Worm (Caenorhabditis elegans) whole organism, L1 larva: ENCODE measurements around the gene aqp-5.
A peak's percentile ranks its signal among the peaks of the same experiment; 100 is the strongest.

Source experiments
- C04F5.9 ChIP-seq: sonication (generic microtip); optimal IDR thresholded peaks from 2 replicates; lab custom pipeline; 2016; ENCODE audit warnings: missing genetic modification characterization, missing compliant biosample characterization
- C34B4.2 ChIP-seq: sonication (generic microtip); optimal IDR thresholded peaks from 2 replicates; lab custom pipeline; 2017; ENCODE audit warnings: mild to moderate bottlenecking, missing genetic modification characterization, missing compliant biosample characterization
- F16B12.6 ChIP-seq: fragments of 150-350 bp; optimal IDR thresholded peaks from 2 replicates; lab custom pipeline; 2014; ENCODE audit warnings: missing biosample characterization, missing genetic modification characterization
- Y116A8C.19 ChIP-seq: sonication (generic microtip); optimal IDR thresholded peaks from 2 replicates; lab custom pipeline; 2016; ENCODE audit warnings: missing compliant biosample characterization, missing genetic modification characterization, borderline replicate concordance
- ama-1 ChIP-seq: fragments of 150-350 bp; optimal IDR thresholded peaks from 2 replicates; lab custom pipeline; 2014
- blmp-1 ChIP-seq: fragments of 150-350 bp; optimal IDR thresholded peaks from 2 replicates; lab custom pipeline; 2014; ENCODE audit warnings: missing biosample characterization, missing genetic modification characterization
- ceh-63 ChIP-seq: fragments of 200-800 bp; sonication (Bioruptor generic); optimal IDR thresholded peaks from 2 replicates; lab custom pipeline; 2018; ENCODE audit warnings: mild to moderate bottlenecking, missing genetic modification characterization, missing compliant biosample characterization
- ces-1 ChIP-seq: fragments of 150-350 bp; optimal IDR thresholded peaks from 2 replicates; lab custom pipeline; 2014; ENCODE audit warnings: missing biosample characterization, missing genetic modification reagents, missing genetic modification characterization
- dpl-1 ChIP-seq, 3 experiments: fragments of 150-350 bp in 2 of 3; sonication (generic microtip) in 1 of 3; optimal IDR thresholded peaks; 2 replicates each; lab custom pipeline; 2014 to 2017; ENCODE audit warnings: missing biosample characterization in 3 of 3, missing genetic modification characterization in 3 of 3, missing genetic modification reagents in 3 of 3
- efl-1 ChIP-seq, 4 experiments: fragments of 150-350 bp; optimal IDR thresholded peaks in 3 of 4; peaks in 1 of 4; 1 replicate in 1 of 4; 2 replicates in 3 of 4; lab custom pipeline; 2014; ENCODE audit warnings: missing biosample characterization in 2 of 4, missing genetic modification characterization in 2 of 4, missing genetic modification reagents in 2 of 4
- elt-2 ChIP-seq: sonication (generic microtip); optimal IDR thresholded peaks from 2 replicates; lab custom pipeline; 2016; ENCODE audit warnings: missing genetic modification characterization, mild to moderate bottlenecking, inconsistent platforms, missing compliant biosample characterization, missing genetic modification reagents
- fkh-4 ChIP-seq: sonication (generic microtip); optimal IDR thresholded peaks from 2 replicates; lab custom pipeline; 2016; ENCODE audit warnings: missing compliant biosample characterization, missing genetic modification characterization, borderline replicate concordance
- fkh-8 ChIP-seq: sonication (generic microtip); optimal IDR thresholded peaks from 2 replicates; lab custom pipeline; 2016; ENCODE audit warnings: mild to moderate bottlenecking, missing genetic modification characterization, missing compliant biosample characterization
- grh-1 ChIP-seq: fragments of 200-800 bp; sonication (Bioruptor generic); IDR thresholded peaks from 2 replicates; pipeline ENCODE4 v1.3.6; 2022; ENCODE audit warnings: missing genetic modification reagents, missing genetic modification characterization, missing compliant biosample characterization
- hlh-17 ChIP-seq: fragments of 200-800 bp; sonication (Bioruptor generic); optimal IDR thresholded peaks from 2 replicates; lab custom pipeline; 2018; ENCODE audit warnings: missing genetic modification characterization, mild to moderate bottlenecking, missing compliant biosample characterization, moderate library complexity, borderline replicate concordance
- hlh-4 ChIP-seq: sonication (generic microtip); optimal IDR thresholded peaks from 2 replicates; lab custom pipeline; 2016; ENCODE audit warnings: mild to moderate bottlenecking, missing genetic modification characterization, missing compliant biosample characterization
- irx-1 ChIP-seq: sonication (generic microtip); optimal IDR thresholded peaks from 2 replicates; lab custom pipeline; 2016; ENCODE audit warnings: missing genetic modification characterization, missing compliant biosample characterization
- lin-13 ChIP-seq: fragments of 150-350 bp; optimal IDR thresholded peaks from 2 replicates; lab custom pipeline; 2014; ENCODE audit warnings: missing biosample characterization, missing genetic modification reagents, missing genetic modification characterization
- lin-14 ChIP-seq: fragments of 200-800 bp; sonication (Bioruptor generic); optimal IDR thresholded peaks from 2 replicates; lab custom pipeline; 2018; ENCODE audit warnings: mild to moderate bottlenecking, missing genetic modification characterization, moderate library complexity, missing compliant biosample characterization
- lin-15B ChIP-seq: fragments of 150-350 bp; sonication (generic microtip); optimal IDR thresholded peaks from 3 replicates; lab custom pipeline; 2014; ENCODE audit warnings: missing biosample characterization, missing genetic modification characterization
- lin-35 ChIP-seq, 2 experiments: fragments of 150-350 bp; optimal IDR thresholded peaks; 2 replicates each; lab custom pipeline; 2014; ENCODE audit warnings: missing biosample characterization in 2 of 2, missing genetic modification characterization in 2 of 2, missing genetic modification reagents in 2 of 2
- lir-3 ChIP-seq: sonication (generic microtip); optimal IDR thresholded peaks from 2 replicates; lab custom pipeline; 2016; ENCODE audit warnings: mild to moderate bottlenecking, missing genetic modification characterization, moderate library complexity, missing compliant biosample characterization; ENCODE audit not compliant: poor library complexity
- lsy-2 ChIP-seq, 2 experiments: fragments of 150-350 bp; optimal IDR thresholded peaks; 2 replicates each; lab custom pipeline; 2014; ENCODE audit warnings: missing biosample characterization in 2 of 2, missing genetic modification characterization in 2 of 2
- mab-9 ChIP-seq: fragments of 200-800 bp; sonication (Bioruptor generic); IDR thresholded peaks from 2 replicates; pipeline ENCODE4 v1.3.6; 2022; ENCODE audit warnings: missing genetic modification reagents, missing genetic modification characterization, missing compliant biosample characterization
- mdl-1 ChIP-seq, 2 experiments: fragments of 150-350 bp; optimal IDR thresholded peaks; 2 replicates each; lab custom pipeline; 2014 to 2017; ENCODE audit warnings: missing biosample characterization in 2 of 2, missing genetic modification characterization in 2 of 2, inconsistent platforms in 1 of 2
- mef-2 ChIP-seq: fragments of 150-350 bp; optimal IDR thresholded peaks from 2 replicates; lab custom pipeline; 2014; ENCODE audit warnings: missing biosample characterization, missing genetic modification characterization
- mep-1 ChIP-seq: fragments of 150-350 bp; optimal IDR thresholded peaks from 2 replicates; lab custom pipeline; 2014; ENCODE audit warnings: missing biosample characterization, missing genetic modification characterization
- nhr-12 ChIP-seq: sonication (generic microtip); optimal IDR thresholded peaks from 2 replicates; lab custom pipeline; 2017; ENCODE audit warnings: missing biosample characterization, missing genetic modification characterization
- nhr-20 ChIP-seq: sonication (generic microtip); optimal IDR thresholded peaks from 2 replicates; lab custom pipeline; 2016; ENCODE audit warnings: mild to moderate bottlenecking, missing genetic modification characterization, missing compliant biosample characterization
- nhr-71 ChIP-seq: sonication (generic microtip); optimal IDR thresholded peaks from 2 replicates; lab custom pipeline; 2016; ENCODE audit warnings: mild to moderate bottlenecking, missing genetic modification characterization, moderate library complexity, missing compliant biosample characterization
- nhr-77 ChIP-seq: fragments of 150-350 bp; optimal IDR thresholded peaks from 2 replicates; lab custom pipeline; 2014; ENCODE audit warnings: missing biosample characterization, missing genetic modification characterization
- nhr-85 ChIP-seq: sonication (generic microtip); peaks from one replicate; lab custom pipeline; 2016; ENCODE audit warnings: missing genetic modification characterization, inconsistent platforms, missing compliant biosample characterization
- pag-3 ChIP-seq: sonication (generic microtip); optimal IDR thresholded peaks from 2 replicates; lab custom pipeline; 2017; ENCODE audit warnings: missing genetic modification characterization, mild to moderate bottlenecking, missing compliant biosample characterization, antibody characterized with exemption, borderline replicate concordance; ENCODE audit not compliant: insufficient read depth
- pax-3 ChIP-seq: fragments of 200-800 bp; sonication (Bioruptor generic); optimal IDR thresholded peaks from 2 replicates; lab custom pipeline; 2018; ENCODE audit warnings: mild to moderate bottlenecking, missing genetic modification characterization, moderate library complexity, missing compliant biosample characterization
- pqm-1 ChIP-seq: sonication (generic microtip); optimal IDR thresholded peaks from 3 replicates; lab custom pipeline; 2017; ENCODE audit warnings: missing biosample characterization, missing genetic modification characterization
- rnt-1 ChIP-seq: sonication (generic microtip); optimal IDR thresholded peaks from 2 replicates; lab custom pipeline; 2016; ENCODE audit warnings: mild to moderate bottlenecking, missing genetic modification characterization, moderate library complexity, missing compliant biosample characterization
- skn-1 ChIP-seq: fragments of 150-350 bp; optimal IDR thresholded peaks from 2 replicates; lab custom pipeline; 2014; ENCODE audit warnings: missing biosample characterization, missing genetic modification characterization
- snpc-4 ChIP-seq: fragments of 150-350 bp; optimal IDR thresholded peaks from 2 replicates; lab custom pipeline; 2014; ENCODE audit warnings: missing biosample characterization, missing genetic modification characterization
- sox-4 ChIP-seq: sonication (generic microtip); optimal IDR thresholded peaks from 2 replicates; lab custom pipeline; 2016; ENCODE audit warnings: missing genetic modification characterization, missing compliant biosample characterization
- unc-130 ChIP-seq: fragments of 150-350 bp; optimal IDR thresholded peaks from 2 replicates; lab custom pipeline; 2017; ENCODE audit warnings: missing biosample characterization, missing genetic modification characterization, inconsistent platforms
- unc-62 ChIP-seq: fragments of 150-350 bp; optimal IDR thresholded peaks from 2 replicates; lab custom pipeline; 2014; ENCODE audit warnings: missing biosample characterization, missing genetic modification reagents, missing genetic modification characterization
- unc-98 ChIP-seq: fragments of 200-800 bp; sonication (Bioruptor generic); IDR thresholded peaks from 2 replicates; pipeline ENCODE4 v1.3.6; 2022; ENCODE audit warnings: missing genetic modification characterization, missing compliant biosample characterization
- ztf-4 ChIP-seq: fragments of 150-350 bp; optimal IDR thresholded peaks from 2 replicates; lab custom pipeline; 2014; ENCODE audit warnings: missing biosample characterization, missing genetic modification characterization

aqp-5 gene

ce11 chrV:10466607-10467092 lies 24.9 kb upstream of the aqp-5 start (continued):
- TF ChIP-seq pag-3, result no peak
- TF ChIP-seq lin-15B (tag; lab: Kevin White, UChicago), result peak; percentile 39
- peak; percentile 50 for TF ChIP-seq C04F5.9 (tag; lab: Kevin White, UChicago)
- no peak for TF ChIP-seq Y116A8C.19

ce11 chrV:10467104-10467503 lies 24.4 kb upstream of the aqp-5 start:
- TF ChIP-seq blmp-1 (peak; percentile 9), nhr-77 (tag; lab: Kevin White, UChicago) (no peak), pag-3 (peak; percentile 36), fkh-4 (tag; lab: Kevin White, UChicago) (no peak), nhr-85 (no peak), lsy-2 (tag; optimal IDR thresholded peaks at IDR 0.05; lab: Kevin White, UChicago) (no peak), mab-9 (GFP tag; lab: Robert Waterston, UW) (no peak), dpl-1 (GFP tag; optimal IDR thresholded peaks at IDR 0.05; lab: Kevin White, UChicago) (no peak), grh-1 (GFP tag; lab: Robert Waterston, UW) (no peak), irx-1 (tag; lab: Kevin White, UChicago) (no peak), nhr-12 (tag; lab: Kevin White, UChicago) (no peak), ztf-4 (tag; lab: Kevin White, UChicago) (no peak), ceh-63 (GFP tag; lab: Kevin White, UChicago) (no peak), snpc-4 (tag; lab: Kevin White, UChicago) (no peak), unc-98 (GFP tag; lab: Robert Waterston, UW) (no peak), unc-130 (tag; lab: Kevin White, UChicago) (peak; percentile 8), C34B4.2 (tag; lab: Kevin White, UChicago) (no peak), rnt-1 (tag; lab: Kevin White, UChicago) (peak; percentile 57), lin-13 (no peak), sox-4 (tag; lab: Kevin White, UChicago) (no peak), ces-1 (no peak), efl-1 (optimal IDR thresholded peaks at IDR 0.05; lab: Kevin White, UChicago) (no peak), efl-1 (GFP tag; optimal IDR thresholded peaks at IDR 0.05 in 1 of 2; lab: Kevin White, UChicago) (no peak)

- TF ChIP-seq hlh-4 (tag; lab: Kevin White, UChicago) (no peak), unc-62 (GFP tag; lab: Kevin White, UChicago) (no peak), Y116A8C.19 (no peak), skn-1 (tag; lab: Kevin White, UChicago) (no peak), lir-3 (tag; lab: Kevin White, UChicago) (no peak), ces-1 (no peak), pax-3 (tag; lab: Kevin White, UChicago) (no peak), lin-35 (GFP tag; optimal IDR thresholded peaks at IDR 0.05; lab: Kevin White, UChicago) (no peak), dpl-1 (GFP tag; optimal IDR thresholded peaks at IDR 0.05; lab: Kevin White, UChicago) (no peak), C04F5.9 (tag; lab: Kevin White, UChicago) (no peak), lsy-2 (tag; optimal IDR thresholded peaks at IDR 0.05; lab: Kevin White, UChicago) (no peak), pqm-1 (tag; lab: Kevin White, UChicago) (no peak), F16B12.6 (tag; lab: Kevin White, UChicago) (no peak), hlh-17 (GFP tag; lab: Kevin White, UChicago) (no peak)
These were observed 23.9 kb upstream of the aqp-5 start for ce11 chrV:10467659-10468058.

- TF ChIP-seq sox-4 (tag; lab: Kevin White, UChicago) (no peak), nhr-20 (peak; percentile 8), elt-2 (peak; percentile 68), nhr-71 (tag; lab: Kevin White, UChicago) (peak; percentile 32), fkh-8 (tag; lab: Kevin White, UChicago) (no peak), ama-1 (peak; percentile 64), mef-2 (tag; lab: Kevin White, UChicago) (no peak), lin-14 (GFP tag; lab: Kevin White, UChicago) (peak; percentile 15), nhr-77 (tag; lab: Kevin White, UChicago) (no peak), lin-35 (GFP tag; optimal IDR thresholded peaks at IDR 0.05; lab: Kevin White, UChicago) (peak in 1 of 2 experiments; percentile 32), ceh-63 (GFP tag; lab: Kevin White, UChicago) (no peak), mep-1 (tag; lab: Kevin White, UChicago) (peak; percentile 5), mdl-1 (tag; optimal IDR thresholded peaks at IDR 0.05; lab: Kevin White, UChicago) (peak in 1 of 2 experiments; percentile 27)
These were observed 23.4 kb upstream of the aqp-5 start, which contains the start of gene egl-9 for ce11 chrV:10468190-10468589. TSS of gene egl-9 (plus strand) at chrV:10468517.
